Worm (Caenorhabditis elegans) whole organism, dauer: ENCODE measurements around the gene ari-2.

ENCODE experiments used
- unc-62 ChIP-seq: sonication (generic microtip); optimal IDR thresholded peaks from 2 replicates; lab custom pipeline; 2017; ENCODE audit warnings: missing biosample characterization, missing genetic modification reagents, missing genetic modification characterization

The ari-2 gene

DNA sequence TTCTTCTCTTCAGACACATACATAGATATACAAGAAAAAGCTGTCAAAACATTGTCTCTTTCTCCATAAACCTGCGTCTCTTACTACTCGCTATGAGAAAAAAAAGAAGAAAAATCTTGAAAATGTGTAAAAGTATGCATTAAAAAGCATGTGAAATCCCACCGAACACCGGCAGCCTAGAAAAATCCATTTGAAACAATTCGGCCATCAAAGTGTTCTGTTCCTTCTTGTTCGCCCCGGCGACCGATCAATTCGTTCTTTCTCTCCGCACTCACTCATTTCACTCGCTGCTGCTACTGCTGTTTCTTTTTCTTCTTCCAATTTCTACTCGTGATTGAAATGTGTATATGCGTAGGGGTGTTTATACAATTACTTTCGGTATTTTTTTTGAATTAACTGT is 2.1 kb upstream of the ari-2 start:
- no peak for TF ChIP-seq unc-62

DNA sequence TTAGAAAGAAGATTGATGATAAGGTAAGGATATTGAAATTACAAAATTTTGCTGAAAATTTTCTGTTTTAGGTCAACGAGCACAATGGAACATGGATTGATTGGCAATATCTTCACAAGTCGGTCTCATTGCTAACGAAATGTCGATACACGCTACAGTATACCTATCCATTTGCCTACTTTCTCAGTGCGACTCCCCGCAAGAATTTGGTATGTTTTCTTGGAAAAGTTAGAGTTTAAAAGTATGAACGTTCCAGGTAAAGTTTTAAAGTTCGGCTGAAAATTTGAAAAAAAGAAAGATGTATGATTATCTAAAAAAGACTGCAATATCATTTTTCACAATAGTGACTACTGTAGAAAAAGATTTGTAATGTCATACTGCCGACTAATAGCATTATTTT is 3.2 kb downstream of the ari-2 start:
- no peak for TF ChIP-seq unc-62

DNA sequence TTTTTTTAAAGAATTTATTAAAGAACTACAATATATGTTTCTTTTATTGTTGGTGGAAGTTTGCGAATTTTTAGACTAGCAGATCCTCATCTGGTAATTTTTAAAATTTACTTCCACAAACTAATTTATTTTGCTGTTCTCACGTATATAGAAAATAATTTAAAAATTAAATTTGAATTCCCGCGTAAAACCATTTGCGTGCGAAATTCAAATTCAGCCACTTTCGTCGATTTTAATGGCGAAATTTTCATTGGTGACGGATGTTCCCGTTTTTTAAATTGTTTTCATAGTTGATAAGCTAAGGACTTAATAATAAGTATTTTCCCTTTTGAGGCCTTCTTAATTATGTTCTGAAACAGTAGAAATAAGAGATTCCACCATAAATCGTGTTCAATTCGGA is 10.1 kb downstream of the ari-2 start:
- TF ChIP-seq unc-62, result no peak

DNA sequence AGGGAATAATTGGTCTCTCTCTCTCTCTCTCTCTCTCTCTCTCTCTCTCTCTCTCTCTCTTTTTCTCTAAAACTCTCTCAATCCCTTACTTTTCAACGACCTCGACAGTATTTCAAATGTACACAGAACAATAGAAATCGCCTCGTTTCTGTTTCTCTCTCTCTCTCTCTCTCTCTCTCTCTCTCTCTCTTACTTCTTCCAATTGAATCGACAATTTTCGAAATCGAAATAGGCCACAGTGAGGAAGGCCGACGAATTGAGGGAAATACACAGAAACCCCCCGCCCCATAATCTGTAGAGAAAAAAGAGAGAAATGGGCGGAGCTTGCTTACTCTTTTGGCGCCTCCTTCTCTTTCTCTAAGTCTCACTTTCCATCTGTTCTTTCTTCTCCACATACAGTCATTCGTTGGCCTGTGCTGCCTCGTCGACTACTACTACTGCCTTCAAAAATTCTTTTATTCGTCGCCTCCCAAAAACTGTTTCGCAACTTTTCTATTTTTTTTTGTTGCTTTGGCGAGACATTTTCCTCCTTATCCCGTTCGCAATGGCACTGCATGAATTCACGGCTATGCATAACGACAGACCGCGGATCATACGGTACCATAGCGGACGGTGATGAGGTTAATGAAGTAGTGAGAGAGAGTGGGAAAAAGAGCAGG is 10.7 kb downstream of the ari-2 start:
- TF ChIP-seq unc-62, result no peak

DNA sequence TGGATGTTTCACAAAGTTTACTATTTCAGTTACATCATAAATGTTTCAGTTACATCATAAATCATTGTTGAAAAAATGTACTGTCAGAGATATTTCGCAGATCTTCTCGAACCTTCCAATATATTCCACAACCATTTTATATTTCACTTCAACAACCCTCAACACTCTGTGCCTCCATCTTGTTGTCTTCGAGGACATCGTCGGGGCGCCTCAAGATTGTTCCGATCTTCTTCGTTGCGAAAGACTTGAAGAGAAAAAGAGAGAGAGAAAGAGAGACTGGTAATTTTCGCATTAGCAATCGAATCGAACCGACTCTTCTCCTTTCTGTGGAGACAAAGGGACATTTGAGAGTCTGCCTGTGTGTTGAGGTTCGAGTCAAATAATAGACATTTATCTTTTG is 12.3 kb downstream of the ari-2 start:
- TF ChIP-seq unc-62, result no peak

DNA sequence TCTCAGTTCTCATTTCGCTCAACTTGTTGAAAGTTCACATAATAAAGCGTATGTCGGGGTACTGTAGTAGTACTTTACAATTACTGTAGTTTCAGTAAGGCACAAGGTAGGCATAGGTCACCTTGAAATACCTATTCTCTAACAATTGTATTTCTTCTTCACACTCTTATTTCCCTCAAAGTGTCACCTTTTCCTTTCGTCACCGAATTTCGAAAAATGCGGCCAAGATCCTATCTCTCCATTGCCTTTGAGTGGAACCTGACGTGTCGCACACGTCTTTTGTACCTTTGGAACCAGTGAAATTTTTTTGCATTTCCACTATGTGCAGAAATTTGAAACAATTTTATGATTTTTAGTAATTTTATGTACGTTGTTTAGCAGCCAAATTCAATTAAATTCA is 13.4 kb downstream of the ari-2 start:
- TF ChIP-seq unc-62, result no peak

DNA sequence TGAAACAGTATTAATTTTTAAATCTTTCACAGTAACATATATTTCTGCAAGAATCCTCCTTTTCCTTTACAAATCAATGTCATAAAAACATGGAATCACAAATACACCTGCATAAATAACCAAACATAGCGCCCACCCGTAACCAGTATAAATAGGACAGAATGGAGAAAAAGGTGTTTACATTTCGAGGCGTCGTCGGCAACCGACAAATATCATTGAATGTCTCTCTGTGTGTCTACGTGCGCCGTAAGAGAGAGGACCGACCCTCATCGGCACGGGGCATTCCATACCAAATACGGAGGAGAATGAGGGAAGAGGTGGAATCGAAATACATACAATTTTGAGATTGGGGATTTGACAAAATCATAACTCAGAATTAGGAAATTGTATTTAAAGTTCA is 14.2 kb downstream of the ari-2 start:
- no peak for TF ChIP-seq unc-62

DNA sequence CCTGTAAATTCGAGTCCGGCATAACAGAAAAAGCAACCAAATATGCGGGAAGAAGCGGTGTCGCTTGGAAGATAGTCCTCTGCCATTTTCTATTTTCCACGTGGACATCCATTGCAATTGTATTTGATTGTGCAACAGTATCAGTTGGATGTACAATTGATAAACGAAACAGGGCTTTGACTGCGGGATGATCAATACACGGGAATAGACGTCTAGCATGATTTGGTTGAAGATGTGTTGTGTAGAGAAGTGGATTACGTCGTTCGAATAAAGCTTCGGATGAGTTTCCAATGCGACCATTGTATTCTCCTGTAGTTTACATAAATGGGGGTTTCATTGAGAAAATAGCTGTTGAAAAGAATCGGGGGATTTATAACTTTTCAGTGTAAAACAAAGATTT is 21.8 kb downstream of the ari-2 start:
- TF ChIP-seq unc-62, result no peak

DNA sequence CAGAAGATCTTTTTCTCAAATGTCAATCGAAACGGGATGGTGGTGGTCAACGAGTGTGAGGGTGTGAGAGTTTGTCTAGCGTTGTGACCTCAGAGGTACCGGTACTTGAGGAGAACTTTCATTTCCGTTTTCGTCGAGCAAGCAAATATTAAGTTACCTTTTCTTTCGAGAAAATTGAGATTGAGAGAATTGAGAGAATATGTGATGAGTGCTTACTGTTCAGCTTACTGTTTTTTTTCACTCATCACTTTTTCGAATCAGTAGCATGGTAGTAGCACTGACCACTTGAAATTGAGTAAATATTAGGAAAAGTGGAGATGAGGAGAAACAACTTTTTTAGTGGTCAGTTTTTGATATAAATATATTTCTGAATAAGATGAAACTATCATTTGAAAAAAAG is 23.1 kb downstream of the ari-2 start, which contains the start of gene T12E12.6:
T12E12.6 (minus strand) TSS at position 101 of the 400 bp plus-strand sequence.
- no peak for TF ChIP-seq unc-62

DNA sequence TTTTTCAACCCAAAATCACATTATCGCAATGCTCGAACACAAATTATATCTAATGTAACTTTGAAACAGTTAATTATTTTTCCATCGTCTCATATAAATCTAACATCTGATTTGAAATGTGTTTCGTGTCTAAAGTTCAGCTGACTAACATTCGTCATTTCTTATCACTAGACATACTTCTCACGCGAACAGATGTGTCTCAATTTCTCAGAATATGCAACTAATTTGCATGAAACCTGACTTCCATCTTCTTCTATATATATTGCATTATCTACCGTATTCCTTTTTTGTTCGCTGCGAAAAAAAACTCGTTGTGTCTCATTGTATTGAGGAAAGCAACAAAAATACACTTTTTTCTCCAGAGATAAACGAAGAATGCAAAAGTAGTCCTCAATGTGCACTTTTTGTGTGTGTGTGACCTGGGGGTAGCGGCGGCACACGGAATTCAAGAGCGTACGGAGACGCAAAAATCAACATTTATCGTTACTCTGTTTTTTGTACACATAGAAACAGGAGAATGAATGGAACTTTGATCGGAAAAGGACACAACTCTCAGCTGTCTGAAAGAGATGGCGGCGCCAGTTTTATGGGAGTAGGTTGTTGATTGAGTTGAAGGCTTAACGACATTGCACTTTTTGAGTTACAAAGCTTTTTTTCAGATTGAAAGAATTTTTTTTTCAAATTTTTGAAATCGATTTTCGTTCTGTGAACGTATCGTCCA is 29.8 kb downstream of the ari-2 start:
- TF ChIP-seq unc-62, result no peak

DNA sequence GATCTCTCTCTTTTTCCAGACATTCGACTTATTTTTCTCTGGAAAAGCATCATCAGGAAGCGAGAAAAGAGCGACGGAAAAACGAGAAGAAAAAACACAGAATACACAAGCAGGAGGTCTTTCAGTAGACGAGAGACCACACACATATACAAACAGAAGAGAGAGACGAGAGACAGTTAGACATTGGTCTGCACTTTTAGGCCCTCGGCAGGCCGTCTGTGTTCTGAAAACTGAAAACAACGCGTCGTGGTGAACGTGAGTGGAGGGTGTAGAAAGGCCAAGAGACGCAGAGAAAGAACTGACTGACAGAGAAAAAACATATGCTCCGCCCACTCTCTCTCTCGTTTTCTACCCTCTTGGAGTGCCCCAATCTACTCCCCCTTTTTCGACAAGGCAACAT is 31.3 kb downstream of the ari-2 start:
- TF ChIP-seq unc-62, result no peak

DNA sequence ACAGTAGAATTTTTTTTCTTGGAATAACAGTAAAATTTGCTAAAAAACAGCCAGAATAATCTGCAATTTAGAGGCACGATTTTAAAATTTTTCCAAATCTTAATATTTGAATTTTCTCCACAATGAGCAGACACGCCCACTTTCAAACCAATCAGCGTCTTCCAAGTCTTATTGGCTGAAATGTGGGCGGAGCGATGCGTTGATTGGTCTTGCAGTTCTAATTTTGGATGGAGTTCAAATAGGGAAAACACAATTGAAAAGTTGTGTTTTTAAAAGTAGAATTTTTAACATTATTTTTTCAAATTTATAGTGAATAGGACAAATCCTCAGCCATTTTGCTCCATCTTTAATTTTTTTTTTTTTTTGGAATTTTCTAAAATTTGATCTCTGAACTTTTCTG is 31.8 kb downstream of the ari-2 start:
- TF ChIP-seq unc-62, result no peak

DNA sequence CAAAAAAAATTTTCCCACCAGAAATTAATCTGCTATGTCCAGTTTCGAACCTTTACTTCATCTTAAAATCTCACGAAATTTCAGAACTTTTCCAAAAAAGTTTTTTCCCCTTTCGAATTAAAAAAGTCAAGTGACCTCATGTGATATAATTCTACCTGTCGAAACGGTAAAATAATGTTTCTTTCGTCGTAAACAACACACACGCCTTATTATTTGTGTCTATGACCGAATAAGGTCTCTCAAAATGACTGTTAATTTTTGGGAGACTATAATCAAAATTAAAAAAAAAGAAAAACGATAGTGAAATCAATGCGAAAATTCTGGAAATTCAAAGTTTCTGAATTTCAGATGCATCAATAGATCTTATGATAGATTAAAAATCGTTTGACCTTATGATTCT is 32.2 kb downstream of the ari-2 start:
- TF ChIP-seq unc-62, result no peak

DNA sequence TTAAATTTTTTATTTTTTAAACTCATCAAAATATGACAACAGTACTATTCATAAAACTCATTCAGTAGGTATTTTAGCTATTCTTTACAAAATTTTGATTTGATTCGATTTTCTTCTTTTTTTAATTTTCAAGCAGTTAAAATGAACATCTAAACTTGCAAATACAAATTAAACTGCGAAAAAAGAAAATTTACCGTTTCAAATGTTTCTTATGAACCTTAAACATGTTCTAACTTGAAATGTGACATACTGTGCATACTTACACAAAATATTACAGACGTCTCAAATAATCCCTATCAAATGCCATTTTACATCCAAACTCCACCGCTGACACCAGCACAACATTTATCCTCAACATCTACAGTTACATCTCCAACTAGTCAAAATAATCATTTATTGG is 33.5 kb downstream of the ari-2 start, which contains the start of gene fkh-7:
fkh-7 (plus strand) TSS at position 301 of the 400 bp plus-strand sequence.
- no peak for TF ChIP-seq unc-62

DNA sequence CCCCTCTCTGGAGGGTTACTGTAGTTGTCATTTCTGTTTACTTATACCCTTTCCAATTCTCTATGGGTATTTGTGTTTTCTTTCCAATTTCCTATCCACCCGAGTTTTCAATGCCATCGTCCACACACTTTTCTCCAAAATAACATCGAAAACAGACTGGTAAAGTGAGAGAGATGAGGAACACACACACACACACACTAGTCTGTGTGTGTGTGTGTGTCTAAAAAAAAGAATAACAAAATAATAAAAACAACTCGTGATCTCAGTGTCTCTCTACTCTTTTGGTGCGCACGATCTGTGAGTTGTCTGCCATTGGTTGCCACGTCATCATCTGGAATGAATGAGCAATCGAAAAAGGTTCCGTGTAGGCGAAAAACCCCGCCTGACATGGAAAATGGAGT is 35.4 kb downstream of the ari-2 start:
- TF ChIP-seq unc-62, result no peak

DNA sequence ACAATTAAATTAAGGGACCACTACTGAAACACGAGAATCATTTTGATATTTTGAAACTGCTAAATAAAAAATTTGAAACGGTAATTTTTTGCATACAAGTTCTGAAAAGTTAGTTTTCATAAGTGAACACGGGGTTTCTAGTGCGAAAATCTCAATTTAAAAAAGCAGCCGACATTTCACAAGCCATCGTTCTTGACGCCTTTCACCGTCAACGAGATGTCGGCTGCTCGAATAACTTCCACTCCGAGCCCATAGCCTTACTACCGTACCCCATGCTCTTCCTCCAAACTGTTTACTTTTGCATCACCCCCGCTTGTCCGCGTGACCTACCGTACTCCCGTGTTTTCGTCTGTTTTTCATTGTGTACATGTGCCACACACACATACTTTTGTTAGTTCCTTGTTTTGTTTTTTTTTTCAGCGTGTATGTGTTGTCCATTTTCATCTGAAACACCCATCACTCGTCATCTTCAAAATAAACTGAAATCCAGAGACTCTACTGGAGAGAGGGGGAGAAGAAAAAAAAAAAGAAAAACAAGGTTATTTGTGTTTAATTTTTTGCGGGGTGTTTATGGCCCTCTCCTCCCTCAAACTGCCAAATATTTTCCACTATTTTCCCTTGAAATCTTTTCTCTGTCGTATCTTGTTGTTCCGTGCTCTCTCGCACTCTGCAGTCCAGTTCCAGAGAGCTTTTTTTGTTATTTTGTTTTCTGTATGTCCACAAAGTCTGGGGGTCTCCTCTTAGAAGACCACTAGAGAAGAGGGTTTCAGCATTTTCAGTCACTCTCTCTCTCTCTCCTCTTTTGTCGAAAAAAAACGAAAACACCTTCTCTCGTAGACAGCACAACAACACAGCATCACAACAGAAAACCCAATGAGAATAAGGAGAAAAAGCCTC is 37.3 kb downstream of the ari-2 start:
- no peak for TF ChIP-seq unc-62

DNA sequence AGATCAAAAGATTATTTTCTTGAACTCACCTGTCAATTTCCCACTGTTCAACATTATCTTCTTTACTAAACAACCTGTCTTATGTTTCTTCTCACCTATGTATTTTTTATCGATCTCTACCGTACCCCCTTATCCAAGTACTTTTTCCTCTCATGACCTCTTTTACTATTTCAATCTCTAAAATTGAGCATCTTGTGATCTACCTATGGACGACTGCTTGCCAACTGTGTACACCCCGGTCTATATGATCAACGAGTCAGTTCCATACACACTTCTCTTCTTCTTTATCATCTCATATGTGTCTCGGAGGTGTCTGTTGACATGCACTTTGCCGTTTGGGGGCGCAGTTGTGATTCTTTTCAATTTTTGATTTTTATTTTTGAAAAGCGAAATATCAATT is 39.2 kb downstream of the ari-2 start:
- TF ChIP-seq unc-62, result no peak
